Fruit fly (Drosophila melanogaster) Kc167 (cell line): ENCODE measurements around the gene CG3842.

Experiments
- Myc ChIP-seq: fragments of >200 bp; optimal IDR thresholded peaks from 2 replicates; lab custom pipeline; 2017; ENCODE audit warnings: missing external identifiers
- Sin3A ChIP-seq: fragments of >200 bp; optimal IDR thresholded peaks from 2 replicates; lab custom pipeline; 2018; ENCODE audit warnings: missing external identifiers
- h ChIP-seq: fragments of >200 bp; optimal IDR thresholded peaks from 3 replicates; lab custom pipeline; 2018; ENCODE audit warnings: missing external identifiers
- insv ChIP-seq: fragments of >200 bp; optimal IDR thresholded peaks from 3 replicates; lab custom pipeline; 2018; ENCODE audit warnings: missing external identifiers
- psq ChIP-seq: fragments of >200 bp; optimal IDR thresholded peaks from 2 replicates; lab custom pipeline; 2017; ENCODE audit warnings: missing external identifiers
- ttk ChIP-seq: sonication (Bioruptor generic); optimal IDR thresholded peaks from 2 replicates; lab custom pipeline; 2017; ENCODE audit warnings: missing external identifiers

Gene CG3842

dm6 chrX:6343786-6344537, 6.4 kb downstream of the CG3842 start:
- TF ChIP-seq h (lab: Kevin White, UChicago) (no peak), Sin3A (lab: Kevin White, UChicago) (no peak), ttk (lab: Kevin White, UChicago) (no peak), psq (no peak), insv (lab: Kevin White, UChicago) (no peak), Myc (lab: Kevin White, UChicago) (no peak)

- TF ChIP-seq ttk (lab: Kevin White, UChicago) (no peak), insv (lab: Kevin White, UChicago) (no peak), Myc (lab: Kevin White, UChicago) (no peak), h (lab: Kevin White, UChicago) (no peak), psq (no peak), Sin3A (lab: Kevin White, UChicago) (no peak)
These were observed 7.0 kb downstream of the CG3842 start for dm6 chrX:6344538-6345074.

- TF ChIP-seq Myc (lab: Kevin White, UChicago) (no peak), Sin3A (lab: Kevin White, UChicago) (no peak), ttk (lab: Kevin White, UChicago) (no peak), insv (lab: Kevin White, UChicago) (no peak), psq (no peak), h (lab: Kevin White, UChicago) (no peak)
These were observed 8.6 kb downstream of the CG3842 start for dm6 chrX:6346153-6346552.

dm6 chrX:6346926-6347367, 9.4 kb downstream of the CG3842 start, which contains the start of gene CG3847:
TSS of gene CG3847 (plus strand) at chrX:6347103.
- TF ChIP-seq Sin3A (lab: Kevin White, UChicago): no peak
- no peak for TF ChIP-seq Myc (lab: Kevin White, UChicago)
- no peak for TF ChIP-seq psq
- TF ChIP-seq ttk (lab: Kevin White, UChicago): no peak
- no peak for TF ChIP-seq h (lab: Kevin White, UChicago)
- TF ChIP-seq insv (lab: Kevin White, UChicago): no peak

- TF ChIP-seq ttk (lab: Kevin White, UChicago) (no peak), Sin3A (lab: Kevin White, UChicago) (no peak), Myc (lab: Kevin White, UChicago) (no peak), insv (lab: Kevin White, UChicago) (no peak), psq (no peak), h (lab: Kevin White, UChicago) (no peak)
These were observed 11.7 kb downstream of the CG3842 start for dm6 chrX:6349231-6349630.

dm6 chrX:6350213-6350679, 12.7 kb downstream of the CG3842 start, which contains the start of the genes ND-B16.6 and kdn:
TSS of gene ND-B16.6 (minus strand) at chrX:6350401.
TSS of gene kdn (plus strand) at chrX:6350629.
- no peak for TF ChIP-seq insv (lab: Kevin White, UChicago)
- TF ChIP-seq h (lab: Kevin White, UChicago): no peak
- no peak for TF ChIP-seq psq
- TF ChIP-seq Sin3A (lab: Kevin White, UChicago): no peak
- TF ChIP-seq ttk (lab: Kevin White, UChicago): no peak
- no peak for TF ChIP-seq Myc (lab: Kevin White, UChicago)

dm6 chrX:6351917-6352768, 14.6 kb downstream of the CG3842 start:
- TF ChIP-seq psq (no peak), Sin3A (lab: Kevin White, UChicago) (no peak), insv (lab: Kevin White, UChicago) (no peak), Myc (lab: Kevin White, UChicago) (no peak), h (lab: Kevin White, UChicago) (no peak), ttk (lab: Kevin White, UChicago) (no peak)

dm6 chrX:6352769-6353612, 15.4 kb downstream of the CG3842 start:
- no peak for TF ChIP-seq insv (lab: Kevin White, UChicago)
- no peak for TF ChIP-seq Sin3A (lab: Kevin White, UChicago)
- TF ChIP-seq psq: no peak
- no peak for TF ChIP-seq Myc (lab: Kevin White, UChicago)

- TF ChIP-seq Myc (lab: Kevin White, UChicago) (no peak), ttk (lab: Kevin White, UChicago) (no peak), psq (no peak), h (lab: Kevin White, UChicago) (no peak), Sin3A (lab: Kevin White, UChicago) (no peak), insv (lab: Kevin White, UChicago) (no peak)
These were observed 16.0 kb downstream of the CG3842 start for dm6 chrX:6353613-6353986.

dm6 chrX:6354163-6354562, 16.6 kb downstream of the CG3842 start:
- no peak for TF ChIP-seq Myc (lab: Kevin White, UChicago)
- no peak for TF ChIP-seq insv (lab: Kevin White, UChicago)
- no peak for TF ChIP-seq h (lab: Kevin White, UChicago)
- TF ChIP-seq Sin3A (lab: Kevin White, UChicago): no peak
- no peak for TF ChIP-seq ttk (lab: Kevin White, UChicago)
- TF ChIP-seq psq: no peak
